Fruit fly (Drosophila melanogaster) whole organism, embryonic: Measurements from ENCODE around the gene Jhbp2.

Source experiments
- ATbp ChIP-seq: fragments of 200-800 bp; sonication (Bioruptor generic); optimal IDR thresholded peaks from 2 replicates; lab custom pipeline; 2017; ENCODE audit warnings: missing biosample characterization, mild to moderate bottlenecking, missing genetic modification characterization, missing genetic modification reagents
- Adf1 ChIP-seq: fragments of 200-800 bp; sonication (Bioruptor generic); IDR thresholded peaks from 2 replicates; pipeline ENCODE4 v1.3.6; 2022; ENCODE audit warnings: missing biosample characterization, missing genetic modification characterization
- Asciz ChIP-seq: fragments of 200-800 bp; sonication (Bioruptor generic); optimal IDR thresholded peaks from 2 replicates; lab custom pipeline; 2017; ENCODE audit warnings: missing biosample characterization, mild to moderate bottlenecking, missing genetic modification characterization, missing genetic modification reagents
- BEAF-32 ChIP-seq: fragments of 200-800 bp; sonication (Bioruptor generic); optimal IDR thresholded peaks from 3 replicates; lab custom pipeline; 2017; ENCODE audit warnings: missing biosample characterization, missing genetic modification characterization, mild to moderate bottlenecking, moderate library complexity, missing genetic modification reagents
- CG1024 ChIP-seq: fragments of 200-800 bp; sonication (Bioruptor generic); IDR thresholded peaks from 2 replicates; pipeline ENCODE4 v1.3.6; 2022; ENCODE audit warnings: missing biosample characterization, missing genetic modification characterization
- CG10321 ChIP-seq: fragments of 200-800 bp; sonication (Bioruptor generic); IDR thresholded peaks from 2 replicates; pipeline ENCODE4 v1.3.6; 2022; ENCODE audit warnings: missing biosample characterization, missing genetic modification characterization
- CG10543 ChIP-seq: fragments of 200-800 bp; sonication (Bioruptor generic); optimal IDR thresholded peaks from 3 replicates; lab custom pipeline; 2017; ENCODE audit warnings: missing biosample characterization, mild to moderate bottlenecking, missing genetic modification characterization, moderate library complexity
- CG12071 ChIP-seq: fragments of 200-800 bp; sonication (Bioruptor generic); optimal IDR thresholded peaks from 3 replicates; lab custom pipeline; 2018; ENCODE audit warnings: missing biosample characterization, mild to moderate bottlenecking, missing genetic modification characterization
- CG12219 ChIP-seq: fragments of 200-800 bp; sonication (Bioruptor generic); optimal IDR thresholded peaks from 3 replicates; lab custom pipeline; 2018; ENCODE audit warnings: missing biosample characterization, mild to moderate bottlenecking, missing genetic modification characterization
- CG12942 ChIP-seq: fragments of 200-800 bp; sonication (Bioruptor generic); optimal IDR thresholded peaks from 3 replicates; lab custom pipeline; 2016; ENCODE audit warnings: missing biosample characterization, missing genetic modification characterization
- CG13123 ChIP-seq: fragments of 200-800 bp; sonication (Bioruptor generic); optimal IDR thresholded peaks from 2 replicates; lab custom pipeline; 2016; ENCODE audit warnings: missing biosample characterization, missing genetic modification characterization
- CG17186 ChIP-seq: fragments of 200-800 bp; sonication (Bioruptor generic); optimal IDR thresholded peaks from 3 replicates; lab custom pipeline; 2017; ENCODE audit warnings: missing biosample characterization, missing genetic modification reagents, missing genetic modification characterization
- CG17385 ChIP-seq: fragments of 200-800 bp; sonication (Bioruptor generic); optimal IDR thresholded peaks from 3 replicates; lab custom pipeline; 2018; ENCODE audit warnings: missing biosample characterization, mild to moderate bottlenecking, missing genetic modification characterization
- CG17568 ChIP-seq: fragments of 200-800 bp; sonication (Bioruptor generic); optimal IDR thresholded peaks from 2 replicates; lab custom pipeline; 2018; ENCODE audit warnings: missing biosample characterization, mild to moderate bottlenecking, missing genetic modification characterization, moderate library complexity
- CG32772 ChIP-seq: fragments of 200-800 bp; sonication (Bioruptor generic); IDR thresholded peaks from 2 replicates; pipeline ENCODE4 v1.3.6; 2022; ENCODE audit warnings: missing biosample characterization, missing genetic modification characterization
- CG5245 ChIP-seq: fragments of 200-800 bp; sonication (Bioruptor generic); optimal IDR thresholded peaks from 3 replicates; lab custom pipeline; 2016; ENCODE audit warnings: missing biosample characterization, missing genetic modification characterization
- CG6689 ChIP-seq: fragments of 200-800 bp; sonication (Bioruptor generic); IDR thresholded peaks from 2 replicates; pipeline ENCODE4 v1.3.6; 2022; ENCODE audit warnings: missing biosample characterization, missing genetic modification characterization
- CG7271 ChIP-seq: fragments of 200-800 bp; sonication (Bioruptor generic); optimal IDR thresholded peaks from 2 replicates; lab custom pipeline; 2018; ENCODE audit warnings: missing biosample characterization, mild to moderate bottlenecking, missing genetic modification characterization, moderate library complexity
- CG7745 ChIP-seq: fragments of 200-800 bp; sonication (Bioruptor generic); optimal IDR thresholded peaks from 2 replicates; lab custom pipeline; 2018; ENCODE audit warnings: missing biosample characterization, mild to moderate bottlenecking, missing genetic modification characterization, moderate library complexity
- CG7987 ChIP-seq: fragments of 200-800 bp; sonication (Bioruptor generic); optimal IDR thresholded peaks from 2 replicates; lab custom pipeline; 2018; ENCODE audit warnings: missing biosample characterization, mild to moderate bottlenecking, missing genetic modification characterization, moderate library complexity
- CG8388 ChIP-seq: fragments of 200-800 bp; sonication (Bioruptor generic); optimal IDR thresholded peaks from 2 replicates; lab custom pipeline; 2019; ENCODE audit warnings: missing biosample characterization, mild to moderate bottlenecking, missing genetic modification characterization, moderate library complexity
- CG9817 ChIP-seq: fragments of 200-800 bp; sonication (Bioruptor generic); optimal IDR thresholded peaks from 2 replicates; lab custom pipeline; 2018; ENCODE audit warnings: missing biosample characterization, mild to moderate bottlenecking, missing genetic modification characterization, moderate library complexity
- CG9932 ChIP-seq: fragments of 200-800 bp; sonication (Bioruptor generic); IDR thresholded peaks from 2 replicates; pipeline ENCODE4 v1.3.6; 2022; ENCODE audit warnings: missing biosample characterization, missing genetic modification characterization
- Fer3 ChIP-seq: fragments of 200-800 bp; sonication (Bioruptor generic); optimal IDR thresholded peaks from 2 replicates; lab custom pipeline; 2018; ENCODE audit warnings: missing biosample characterization, mild to moderate bottlenecking, missing genetic modification characterization, moderate library complexity
- Gsc ChIP-seq: fragments of 200-800 bp; sonication (Bioruptor generic); IDR thresholded peaks from 2 replicates; pipeline ENCODE4 v1.3.6; 2022; ENCODE audit warnings: missing biosample characterization, missing genetic modification characterization
- Hmr ChIP-seq: fragments of 200-800 bp; sonication (Bioruptor generic); optimal IDR thresholded peaks from 3 replicates; lab custom pipeline; 2017; ENCODE audit warnings: mild to moderate bottlenecking, missing biosample characterization, missing genetic modification reagents, missing genetic modification characterization
- Kr ChIP-seq: fragments of 200-800 bp; sonication (Bioruptor generic); optimal IDR thresholded peaks from 2 replicates; lab custom pipeline; 2017; ENCODE audit warnings: missing biosample characterization, mild to moderate bottlenecking, missing genetic modification characterization
- Ptx1 ChIP-seq: fragments of 200-800 bp; sonication (Bioruptor generic); IDR thresholded peaks from 2 replicates; pipeline ENCODE4 v1.3.6; 2022; ENCODE audit warnings: missing biosample characterization, missing genetic modification characterization
- Rfx ChIP-seq: fragments of 200-800 bp; sonication (Bioruptor generic); IDR thresholded peaks from 2 replicates; pipeline ENCODE4 v1.3.6; 2022; ENCODE audit warnings: missing biosample characterization, missing genetic modification characterization
- Ssrp ChIP-seq: fragments of 200-800 bp; sonication (Bioruptor generic); optimal IDR thresholded peaks from 2 replicates; lab custom pipeline; 2018; ENCODE audit warnings: missing biosample characterization, mild to moderate bottlenecking, missing genetic modification characterization, moderate library complexity
- Vsx1 ChIP-seq: fragments of 200-800 bp; sonication (Bioruptor generic); optimal IDR thresholded peaks from 2 replicates; lab custom pipeline; 2017; ENCODE audit warnings: missing biosample characterization, mild to moderate bottlenecking, missing genetic modification characterization, missing genetic modification reagents
- YL-1 ChIP-seq: fragments of 200-800 bp; sonication (Bioruptor generic); optimal IDR thresholded peaks from 3 replicates; lab custom pipeline; 2017; ENCODE audit warnings: missing biosample characterization, mild to moderate bottlenecking, missing genetic modification characterization
- bigmax ChIP-seq: fragments of 200-800 bp; sonication (Bioruptor generic); optimal IDR thresholded peaks from 2 replicates; lab custom pipeline; 2018; ENCODE audit warnings: missing biosample characterization, mild to moderate bottlenecking, missing genetic modification characterization
- bsh ChIP-seq, 2 experiments: fragments of 200-800 bp; sonication (Bioruptor generic); optimal IDR thresholded peaks; 2 replicates each; lab custom pipeline; 2017 to 2018; ENCODE audit warnings: mild to moderate bottlenecking in 2 of 2, missing biosample characterization in 2 of 2, missing genetic modification characterization in 2 of 2, moderate library complexity in 1 of 2
- caup ChIP-seq: fragments of 200-800 bp; sonication (Bioruptor generic); optimal IDR thresholded peaks from 3 replicates; lab custom pipeline; 2017; ENCODE audit warnings: missing biosample characterization, mild to moderate bottlenecking, missing genetic modification characterization, moderate library complexity; ENCODE audit not compliant: severe bottlenecking
- ci ChIP-seq: fragments of 200-800 bp; sonication (Bioruptor generic); IDR thresholded peaks from 3 replicates; pipeline ENCODE4 v1.3.6; 2022; ENCODE audit warnings: missing biosample characterization, missing genetic modification characterization
- dysf ChIP-seq: fragments of 200-800 bp; sonication (Bioruptor generic); IDR thresholded peaks from 3 replicates; pipeline ENCODE4 v1.3.6; 2022; ENCODE audit warnings: missing biosample characterization, missing genetic modification characterization
- exex ChIP-seq: fragments of 200-800 bp; sonication (Bioruptor generic); optimal IDR thresholded peaks from 4 replicates; lab custom pipeline; 2018; ENCODE audit warnings: missing biosample characterization, mild to moderate bottlenecking, missing genetic modification characterization, moderate library complexity
- gcm ChIP-seq: fragments of 200-800 bp; sonication (Bioruptor generic); optimal IDR thresholded peaks from 2 replicates; lab custom pipeline; 2019; ENCODE audit warnings: missing biosample characterization, mild to moderate bottlenecking, missing genetic modification characterization, moderate library complexity
- kah ChIP-seq: fragments of 200-800 bp; sonication (Bioruptor generic); optimal IDR thresholded peaks from 2 replicates; lab custom pipeline; 2018; ENCODE audit warnings: missing biosample characterization, mild to moderate bottlenecking, missing genetic modification characterization
- kay ChIP-seq: fragments of 200-800 bp; sonication (Bioruptor generic); optimal IDR thresholded peaks from 2 replicates; lab custom pipeline; 2016; ENCODE audit warnings: missing biosample characterization, missing genetic modification characterization
- kni ChIP-seq: fragments of 200-800 bp; sonication (Bioruptor generic); optimal IDR thresholded peaks from 3 replicates; lab custom pipeline; 2017; ENCODE audit warnings: mild to moderate bottlenecking, missing biosample characterization, missing genetic modification reagents, missing genetic modification characterization
- mirr ChIP-seq: fragments of 200-800 bp; sonication (Bioruptor generic); optimal IDR thresholded peaks from 3 replicates; lab custom pipeline; 2018; ENCODE audit warnings: missing biosample characterization, mild to moderate bottlenecking, missing genetic modification characterization
- nerfin-1 ChIP-seq: fragments of 200-800 bp; sonication (Bioruptor generic); optimal IDR thresholded peaks from 3 replicates; lab custom pipeline; 2019; ENCODE audit warnings: missing biosample characterization, mild to moderate bottlenecking, missing genetic modification characterization, moderate library complexity
- prd ChIP-seq, 3 experiments: fragments of >200 bp in 2 of 3; fragments of 200-800 bp in 1 of 3; sonication (Bioruptor generic) in 1 of 3; optimal IDR thresholded peaks in 2 of 3; IDR thresholded peaks in 1 of 3; 2 replicates in 2 of 3; 3 replicates in 1 of 3; pipeline versions ENCODE4 v1.3.6 to Lab custom; 2017 to 2022; ENCODE audit warnings: missing biosample characterization in 1 of 3, missing genetic modification characterization in 1 of 3
- salm ChIP-seq: fragments of 200-800 bp; sonication (Bioruptor generic); optimal IDR thresholded peaks from 2 replicates; lab custom pipeline; 2018; ENCODE audit warnings: missing biosample characterization, mild to moderate bottlenecking, missing genetic modification characterization
- slp2 ChIP-seq: fragments of 200-800 bp; sonication (Bioruptor generic); optimal IDR thresholded peaks from 2 replicates; lab custom pipeline; 2016; ENCODE audit warnings: missing biosample characterization, missing genetic modification characterization
- zen2 ChIP-seq: fragments of 200-800 bp; sonication (Bioruptor generic); IDR thresholded peaks from 3 replicates; pipeline ENCODE4 v1.3.6; 2022; ENCODE audit warnings: missing biosample characterization, missing genetic modification characterization; ENCODE audit not compliant: partially characterized antibody

Gene Jhbp2

DNA sequence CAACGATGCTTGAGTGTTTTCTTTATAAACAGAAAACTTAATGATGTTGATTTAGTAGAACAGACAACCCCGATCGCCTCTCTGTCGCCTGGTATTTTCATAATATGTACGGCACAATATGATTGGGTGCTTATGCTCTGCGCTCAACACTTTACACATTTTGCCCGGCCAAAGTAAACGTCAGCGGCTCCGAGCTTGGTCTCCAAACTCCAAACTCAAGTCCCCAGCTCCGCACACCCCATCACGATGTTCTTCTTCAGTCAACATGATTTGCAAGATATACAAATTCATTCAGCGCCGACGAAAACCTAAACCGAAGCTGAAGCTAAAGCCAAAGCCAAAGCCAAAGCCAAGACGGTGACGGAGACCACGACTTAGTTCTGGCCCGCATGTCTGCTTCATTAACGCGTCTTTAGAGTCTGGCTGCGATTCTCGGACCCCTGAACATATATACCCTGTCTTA lies 14.2 kb upstream of the Jhbp2 start (continued):
- peak; percentile 68 for TF ChIP-seq Kr (GFP tag; lab: Kevin White, UChicago)
- peak; percentile 82 for TF ChIP-seq CG10543 (GFP tag; lab: Kevin White, UChicago)
- 0 out of 2 replicates have a peak, but pooled peaks have one; percentile 13 for TF ChIP-seq CG6689 (GFP tag; lab: Robert Waterston, UW)
- TF ChIP-seq CG12071 (GFP tag; lab: Kevin White, UChicago): peak; percentile 47
- no peak for TF ChIP-seq CG12942 (GFP tag; lab: Kevin White, UChicago)
- TF ChIP-seq CG10321 (GFP tag; lab: Robert Waterston, UW): peak; percentile 31; the same call in 1 of the 2 replicates
- TF ChIP-seq CG7271 (tag; lab: Kevin White, UChicago): no peak
- TF ChIP-seq salm: peak; percentile 41
- TF ChIP-seq kay (GFP tag; lab: Kevin White, UChicago): no peak
- no peak for TF ChIP-seq CG17186 (GFP tag; lab: Kevin White, UChicago)
- peak; percentile 32 for TF ChIP-seq exex (tag; lab: Kevin White, UChicago)
- peak; percentile 23 for TF ChIP-seq Fer3 (tag; lab: Kevin White, UChicago)
- TF ChIP-seq CG8388 (GFP tag; lab: Kevin White, UChicago): no peak
- TF ChIP-seq CG32772 (GFP tag; lab: Robert Waterston, UW): no peak
- TF ChIP-seq ATbp (GFP tag; lab: Kevin White, UChicago): peak; percentile 80
- TF ChIP-seq Hmr (GFP tag; lab: Kevin White, UChicago): peak; percentile 24
- TF ChIP-seq zen2: no peak
- 0 out of 2 replicates have a peak, but pooled peaks have one; percentile 22 for TF ChIP-seq CG9932 (GFP tag; lab: Robert Waterston, UW)
- no peak for TF ChIP-seq Gsc (GFP tag; lab: Robert Waterston, UW)
- peak; percentile 1 for TF ChIP-seq caup (GFP tag; lab: Kevin White, UChicago)
- peak; percentile 22 for TF ChIP-seq kah (GFP tag; lab: Kevin White, UChicago)
- no peak for TF ChIP-seq CG9817 (tag; lab: Kevin White, UChicago)
- TF ChIP-seq gcm (GFP tag; lab: Kevin White, UChicago): peak; percentile 44
- no peak for TF ChIP-seq prd (optimal IDR thresholded peaks at IDR 0.05; lab: Kevin White, UChicago)
- no peak for TF ChIP-seq prd (GFP tag; IDR thresholded peaks at IDR 0.05; lab: Robert Waterston, UW)
- TF ChIP-seq Vsx1: peak; percentile 57
- peak; percentile 7 for TF ChIP-seq slp2 (GFP tag; lab: Kevin White, UChicago)
- peak; percentile 45 for TF ChIP-seq CG17385
- peak; percentile 13 for TF ChIP-seq CG13123 (GFP tag; lab: Kevin White, UChicago)
- TF ChIP-seq bigmax (GFP tag; lab: Kevin White, UChicago): peak; percentile 16
- TF ChIP-seq Ptx1 (GFP tag; lab: Robert Waterston, UW): no peak
- TF ChIP-seq CG7745: no peak
- TF ChIP-seq dysf: peak; percentile 38; the same call in 1 of the 3 replicates
- peak; percentile 70 for TF ChIP-seq ci
- no peak for TF ChIP-seq CG1024 (GFP tag; lab: Robert Waterston, UW)
- TF ChIP-seq mirr: peak; percentile 76
- peak; percentile 4 for TF ChIP-seq nerfin-1
- TF ChIP-seq kni (GFP tag; lab: Kevin White, UChicago): peak; percentile 78
- TF ChIP-seq YL-1 (GFP tag; lab: Kevin White, UChicago): peak; percentile 17
- TF ChIP-seq Adf1 (GFP tag; lab: Robert Waterston, UW): peak; percentile 15; the same call in 1 of the 2 replicates
- peak in 1 of 2 experiments; percentile 29 for TF ChIP-seq bsh (GFP tag; optimal IDR thresholded peaks at IDR 0.05; lab: Kevin White, UChicago)
- TF ChIP-seq CG12219 (GFP tag; lab: Kevin White, UChicago): peak; percentile 14
- TF ChIP-seq BEAF-32 (GFP tag; lab: Kevin White, UChicago): no peak
- peak; percentile 68 for TF ChIP-seq Asciz (GFP tag; lab: Kevin White, UChicago)
- peak; percentile 40 for TF ChIP-seq CG17568 (GFP tag; lab: Kevin White, UChicago)
- TF ChIP-seq Ssrp: no peak
- TF ChIP-seq Rfx (GFP tag; lab: Robert Waterston, UW): peak; percentile 14; the same call in 1 of the 2 replicates
- no peak for TF ChIP-seq CG5245 (GFP tag; lab: Kevin White, UChicago)
- TF ChIP-seq CG7987 (GFP tag; lab: Kevin White, UChicago): peak; percentile 31
